Fruit fly (Drosophila melanogaster): ENCODE results near the gene CG16713.

DNA sequence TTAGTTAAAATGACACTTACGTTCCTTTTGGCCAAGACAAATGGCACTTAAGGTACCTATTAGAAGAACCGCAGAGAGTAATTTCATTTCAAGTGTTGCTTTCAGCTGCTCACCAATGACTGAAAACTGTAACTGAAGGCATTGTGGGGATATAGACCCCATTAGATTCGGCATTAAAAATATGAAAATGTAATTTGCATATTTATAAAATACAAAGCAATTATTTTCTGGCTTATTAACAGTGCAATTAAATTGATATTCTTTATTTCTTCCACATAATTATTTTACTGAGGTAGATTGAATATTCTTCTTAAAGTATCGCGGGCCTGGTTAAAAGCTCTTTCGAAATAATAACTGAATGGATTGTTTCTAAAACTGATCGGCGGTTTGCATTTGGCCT, 26.2 kb downstream of the CG16713 start, which contains the start of gene Sfp24Bd:
- no peak for TF ChIP-seq Abd-B (GFP tag; optimal IDR thresholded peaks at IDR 0.05)
- no peak for TF ChIP-seq HLH106 (tag; optimal IDR thresholded peaks at IDR 0.05)
- no peak for TF ChIP-seq usp (GFP tag; optimal IDR thresholded peaks at IDR 0.05)
